Fruit fly (Drosophila melanogaster) whole organism, embryonic: ENCODE data around the gene CG7227.

ENCODE experiments used
- Asciz ChIP-seq: fragments of 200-800 bp; sonication (Bioruptor generic); optimal IDR thresholded peaks from 2 replicates; lab custom pipeline; 2017; ENCODE audit warnings: missing biosample characterization, mild to moderate bottlenecking, missing genetic modification characterization, missing genetic modification reagents
- Bteb2 ChIP-seq: fragments of 200-800 bp; sonication (Bioruptor generic); optimal IDR thresholded peaks from 2 replicates; lab custom pipeline; 2016; ENCODE audit warnings: missing biosample characterization, missing genetic modification characterization
- CG10147 ChIP-seq: fragments of 200-800 bp; sonication (Bioruptor generic); optimal IDR thresholded peaks from 2 replicates; lab custom pipeline; 2019; ENCODE audit warnings: missing biosample characterization, mild to moderate bottlenecking, missing genetic modification characterization, moderate library complexity
- CG10366 ChIP-seq: fragments of 200-800 bp; sonication (Bioruptor generic); IDR thresholded peaks from 2 replicates; pipeline ENCODE4 v1.3.6; 2022; ENCODE audit warnings: missing biosample characterization, missing genetic modification characterization
- CG10565 ChIP-seq: fragments of 200-800 bp; sonication (Bioruptor generic); optimal IDR thresholded peaks from 3 replicates; lab custom pipeline; 2016; ENCODE audit warnings: missing biosample characterization, mild to moderate bottlenecking, missing genetic modification characterization
- CG11696 ChIP-seq: fragments of 200-800 bp; sonication (Bioruptor generic); IDR thresholded peaks from 2 replicates; pipeline ENCODE4 v1.3.6; 2022; ENCODE audit warnings: missing biosample characterization, missing genetic modification characterization
- CG12071 ChIP-seq: fragments of 200-800 bp; sonication (Bioruptor generic); optimal IDR thresholded peaks from 3 replicates; lab custom pipeline; 2018; ENCODE audit warnings: missing biosample characterization, mild to moderate bottlenecking, missing genetic modification characterization
- CG12299 ChIP-seq: fragments of 200-800 bp; sonication (Bioruptor generic); optimal IDR thresholded peaks from 2 replicates; lab custom pipeline; 2018; ENCODE audit warnings: missing biosample characterization, mild to moderate bottlenecking, missing genetic modification characterization
- CG13775 ChIP-seq: fragments of 200-800 bp; sonication (Bioruptor generic); optimal IDR thresholded peaks from 3 replicates; lab custom pipeline; 2017; ENCODE audit warnings: missing biosample characterization, mild to moderate bottlenecking, missing genetic modification characterization
- CG18619 ChIP-seq: fragments of 200-800 bp; sonication (Bioruptor generic); optimal IDR thresholded peaks from 3 replicates; lab custom pipeline; 2017; ENCODE audit warnings: missing biosample characterization, mild to moderate bottlenecking, missing genetic modification characterization
- CG2712 ChIP-seq: fragments of 200-800 bp; optimal IDR thresholded peaks from 3 replicates; lab custom pipeline; 2019; ENCODE audit warnings: missing biosample characterization, mild to moderate bottlenecking, missing genetic modification characterization, moderate library complexity
- CG2889 ChIP-seq: fragments of 200-800 bp; sonication (Bioruptor generic); IDR thresholded peaks from 3 replicates; pipeline ENCODE4 v1.3.6; 2022; ENCODE audit warnings: missing biosample characterization, missing genetic modification characterization
- CG30020 ChIP-seq: fragments of 200-800 bp; optimal IDR thresholded peaks from 2 replicates; lab custom pipeline; 2019; ENCODE audit warnings: missing biosample characterization, mild to moderate bottlenecking, missing genetic modification characterization, moderate library complexity
- CG33213 ChIP-seq: fragments of 200-800 bp; sonication (Bioruptor generic); optimal IDR thresholded peaks from 3 replicates; lab custom pipeline; 2016; ENCODE audit warnings: missing biosample characterization, missing genetic modification characterization
- CG3407 ChIP-seq: fragments of 200-800 bp; sonication (Bioruptor generic); optimal IDR thresholded peaks from 2 replicates; lab custom pipeline; 2018; ENCODE audit warnings: missing biosample characterization, mild to moderate bottlenecking, missing genetic modification characterization
- CG4617 ChIP-seq: fragments of 200-800 bp; sonication (Bioruptor generic); optimal IDR thresholded peaks from 3 replicates; lab custom pipeline; 2016; ENCODE audit warnings: missing biosample characterization, missing genetic modification characterization, borderline replicate concordance
- CG6654 ChIP-seq: fragments of 200-800 bp; sonication (Bioruptor generic); optimal IDR thresholded peaks from 2 replicates; lab custom pipeline; 2017; ENCODE audit warnings: missing biosample characterization, mild to moderate bottlenecking, missing genetic modification characterization
- CG6791 ChIP-seq: fragments of 200-800 bp; sonication (Bioruptor generic); IDR thresholded peaks from 3 replicates; pipeline ENCODE4 v1.3.6; 2022; ENCODE audit warnings: missing biosample characterization, missing genetic modification characterization; ENCODE audit not compliant: partially characterized antibody
- CG7839 ChIP-seq: fragments of 200-800 bp; sonication (Bioruptor generic); optimal IDR thresholded peaks from 3 replicates; lab custom pipeline; 2018; ENCODE audit warnings: missing biosample characterization, mild to moderate bottlenecking, missing genetic modification characterization, moderate library complexity
- CG9609 ChIP-seq: fragments of 200-800 bp; sonication (Bioruptor generic); optimal IDR thresholded peaks from 3 replicates; lab custom pipeline; 2016; ENCODE audit warnings: missing biosample characterization, missing genetic modification characterization
- CkIIα-i1 ChIP-seq: fragments of 200-800 bp; sonication (Bioruptor generic); IDR thresholded peaks from 2 replicates; pipeline ENCODE4 v1.3.6; 2022; ENCODE audit warnings: missing biosample characterization, missing genetic modification characterization
- D ChIP-seq, 2 experiments: fragments of 200-800 bp in 1 of 2; fragments of >200 bp in 1 of 2; sonication (Bioruptor generic) in 1 of 2; optimal IDR thresholded peaks; 2 replicates in 1 of 2; 3 replicates in 1 of 2; lab custom pipeline; 2017; ENCODE audit warnings: mild to moderate bottlenecking in 1 of 2, missing biosample characterization in 1 of 2, missing genetic modification characterization in 1 of 2, missing genetic modification reagents in 1 of 2
- E2f1 ChIP-seq: fragments of 200-800 bp; sonication (Bioruptor generic); IDR thresholded peaks from 2 replicates; pipeline ENCODE4 v1.3.6; 2022; ENCODE audit warnings: missing biosample characterization, missing genetic modification characterization
- Fer1 ChIP-seq: fragments of 200-800 bp; sonication (Bioruptor generic); optimal IDR thresholded peaks from 2 replicates; lab custom pipeline; 2017; ENCODE audit warnings: missing biosample characterization, mild to moderate bottlenecking, missing genetic modification characterization
- Hr39 ChIP-seq: fragments of >200 bp; optimal IDR thresholded peaks from 2 replicates; lab custom pipeline; 2017
- Kr ChIP-seq: fragments of 200-800 bp; sonication (Bioruptor generic); optimal IDR thresholded peaks from 2 replicates; lab custom pipeline; 2017; ENCODE audit warnings: missing biosample characterization, mild to moderate bottlenecking, missing genetic modification characterization
- Lpt ChIP-seq: fragments of >200 bp; optimal IDR thresholded peaks from 2 replicates; lab custom pipeline; 2018; ENCODE audit warnings: missing biosample characterization, missing genetic modification characterization
- Mrtf ChIP-seq: fragments of 200-800 bp; sonication (Bioruptor generic); IDR thresholded peaks from 3 replicates; pipeline ENCODE4 v1.3.6; 2022; ENCODE audit warnings: missing biosample characterization, missing genetic modification characterization
- Poxn ChIP-seq: fragments of 200-800 bp; sonication (Bioruptor generic); IDR thresholded peaks from 2 replicates; pipeline ENCODE4 v1.3.6; 2022; ENCODE audit warnings: missing biosample characterization, missing genetic modification characterization
- abd-A ChIP-seq: fragments of 200-800 bp; sonication (Bioruptor generic); optimal IDR thresholded peaks from 3 replicates; lab custom pipeline; 2019; ENCODE audit warnings: missing biosample characterization, mild to moderate bottlenecking, missing genetic modification characterization, moderate library complexity
- al ChIP-seq: fragments of 200-800 bp; sonication (Bioruptor generic); IDR thresholded peaks from 2 replicates; pipeline ENCODE4 v1.3.6; 2022; ENCODE audit warnings: missing biosample characterization, missing genetic modification characterization
- amos ChIP-seq: fragments of 200-800 bp; sonication (Bioruptor generic); IDR thresholded peaks from 2 replicates; pipeline ENCODE4 v1.3.6; 2022; ENCODE audit warnings: missing biosample characterization, missing genetic modification characterization; ENCODE audit not compliant: partially characterized antibody
- bigmax ChIP-seq: fragments of 200-800 bp; sonication (Bioruptor generic); optimal IDR thresholded peaks from 2 replicates; lab custom pipeline; 2018; ENCODE audit warnings: missing biosample characterization, mild to moderate bottlenecking, missing genetic modification characterization
- cad ChIP-seq: fragments of >200 bp; optimal IDR thresholded peaks from 2 replicates; lab custom pipeline; 2017; ENCODE audit warnings: missing biosample characterization, missing genetic modification characterization
- cg ChIP-seq: fragments of 200-800 bp; sonication (Bioruptor generic); optimal IDR thresholded peaks from 3 replicates; lab custom pipeline; 2019; ENCODE audit warnings: missing biosample characterization, mild to moderate bottlenecking, missing genetic modification characterization, moderate library complexity
- danr ChIP-seq: fragments of 200-800 bp; sonication (Bioruptor generic); IDR thresholded peaks from 2 replicates; pipeline ENCODE4 v1.3.6; 2022; ENCODE audit warnings: missing biosample characterization, missing genetic modification characterization
- fd102C ChIP-seq: fragments of 200-800 bp; sonication (Bioruptor generic); optimal IDR thresholded peaks from 2 replicates; lab custom pipeline; 2018; ENCODE audit warnings: missing biosample characterization, mild to moderate bottlenecking, missing genetic modification characterization, moderate library complexity
- her ChIP-seq: fragments of 200-800 bp; sonication (Bioruptor generic); optimal IDR thresholded peaks from 2 replicates; lab custom pipeline; 2016; ENCODE audit warnings: missing biosample characterization, missing genetic modification characterization
- hth ChIP-seq: fragments of >200 bp; optimal IDR thresholded peaks from 2 replicates; lab custom pipeline; 2017; ENCODE audit warnings: inconsistent platforms
- kah ChIP-seq: fragments of 200-800 bp; sonication (Bioruptor generic); optimal IDR thresholded peaks from 2 replicates; lab custom pipeline; 2018; ENCODE audit warnings: missing biosample characterization, mild to moderate bottlenecking, missing genetic modification characterization
- knrl ChIP-seq: fragments of 200-800 bp; sonication (Bioruptor generic); IDR thresholded peaks from 3 replicates; pipeline ENCODE4 v1.3.6; 2022; ENCODE audit warnings: missing biosample characterization, missing genetic modification characterization; ENCODE audit not compliant: partially characterized antibody
- phol ChIP-seq: fragments of 200-800 bp; sonication (Bioruptor generic); optimal IDR thresholded peaks from 3 replicates; lab custom pipeline; 2018; ENCODE audit warnings: missing biosample characterization, mild to moderate bottlenecking, missing genetic modification characterization, moderate library complexity
- scrt ChIP-seq: fragments of 200-800 bp; sonication (Bioruptor generic); optimal IDR thresholded peaks from 2 replicates; lab custom pipeline; 2018; ENCODE audit warnings: missing biosample characterization, mild to moderate bottlenecking, missing genetic modification characterization, moderate library complexity
- sens-2 ChIP-seq: fragments of 200-800 bp; sonication (Bioruptor generic); IDR thresholded peaks from 2 replicates; pipeline ENCODE4 v1.3.6; 2022; ENCODE audit warnings: missing biosample characterization, missing genetic modification characterization
- stwl ChIP-seq: fragments of 200-800 bp; sonication (Bioruptor generic); optimal IDR thresholded peaks from 3 replicates; lab custom pipeline; 2018; ENCODE audit warnings: missing biosample characterization, mild to moderate bottlenecking, missing genetic modification characterization, moderate library complexity
- tio ChIP-seq: fragments of 200-800 bp; sonication (Bioruptor generic); optimal IDR thresholded peaks from 2 replicates; lab custom pipeline; 2017; ENCODE audit warnings: missing biosample characterization, missing genetic modification characterization, inconsistent platforms
- ttk ChIP-seq: fragments of 200-800 bp; sonication (Bioruptor generic); IDR thresholded peaks from 2 replicates; pipeline ENCODE4 v2.1.2; 2022; ENCODE audit warnings: missing biosample characterization, missing genetic modification characterization
- twi ChIP-seq: fragments of 200-800 bp; optimal IDR thresholded peaks from 2 replicates; lab custom pipeline; 2019; ENCODE audit warnings: missing biosample characterization, mild to moderate bottlenecking, missing genetic modification characterization, moderate library complexity
- usp ChIP-seq: fragments of >200 bp; optimal IDR thresholded peaks from 2 replicates; lab custom pipeline; 2017; ENCODE audit warnings: missing biosample characterization, missing genetic modification characterization
- vfl ChIP-seq: fragments of 200-800 bp; sonication (Bioruptor generic); optimal IDR thresholded peaks from 2 replicates; lab custom pipeline; 2016; ENCODE audit warnings: missing biosample characterization, missing genetic modification characterization
- vnd ChIP-seq: fragments of 200-800 bp; sonication (Bioruptor generic); IDR thresholded peaks from 3 replicates; pipeline ENCODE4 v1.3.6; 2022; ENCODE audit warnings: missing biosample characterization, missing genetic modification characterization; ENCODE audit not compliant: partially characterized antibody

CG7227 gene

DNA sequence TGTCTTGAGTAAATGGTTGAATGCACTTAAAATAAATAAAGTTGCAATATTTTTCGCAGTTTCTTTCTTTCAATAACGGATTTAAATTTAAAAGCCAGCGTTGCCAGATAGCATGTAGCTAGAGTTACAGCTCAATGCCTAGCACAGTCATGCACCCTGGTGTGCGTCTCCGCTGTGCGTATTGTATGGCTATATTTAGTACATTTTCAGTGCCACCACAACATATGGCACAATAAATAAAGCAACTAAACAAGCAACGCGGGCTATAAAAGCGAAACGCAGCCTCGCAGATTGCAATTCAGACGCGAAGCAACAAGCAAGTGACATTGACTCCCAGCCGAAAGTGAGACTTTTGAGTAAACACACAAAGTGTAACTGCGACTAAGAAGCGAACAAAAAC lies 704 bp upstream of the CG7227 start, which contains the start of gene Sirup (continued):
- TF ChIP-seq CG6791 (GFP tag; lab: Robert Waterston, UW) = peak; percentile 63; the same call in 2 of the 3 replicates
- peak; percentile 83 for TF ChIP-seq twi (tag; lab: Kevin White, UChicago)
- TF ChIP-seq fd102C = no peak
- peak; percentile 77 for TF ChIP-seq abd-A
- TF ChIP-seq ttk = no peak
- no peak for TF ChIP-seq CG13775 (GFP tag; lab: Kevin White, UChicago)
- no peak for TF ChIP-seq Lpt (GFP tag; lab: Kevin White, UChicago)
- no peak for TF ChIP-seq hth
- no peak for TF ChIP-seq sens-2 (GFP tag; lab: Robert Waterston, UW)
- no peak for TF ChIP-seq CG3407
- no peak for TF ChIP-seq CG2889 (GFP tag; lab: Robert Waterston, UW)
- TF ChIP-seq cg = no peak
- no peak for TF ChIP-seq scrt (GFP tag; lab: Kevin White, UChicago)
- no peak for TF ChIP-seq danr (GFP tag; lab: Robert Waterston, UW)
- TF ChIP-seq vnd (GFP tag; lab: Robert Waterston, UW) = no peak
- TF ChIP-seq Poxn (GFP tag; lab: Robert Waterston, UW) = no peak
- peak; percentile 0 for TF ChIP-seq CG30020
- TF ChIP-seq vfl (GFP tag; lab: Kevin White, UChicago) = no peak
- no peak for TF ChIP-seq usp
- TF ChIP-seq CG33213 (GFP tag; lab: Kevin White, UChicago) = peak; percentile 62
- TF ChIP-seq CG10366 (GFP tag; lab: Robert Waterston, UW) = no peak
- TF ChIP-seq Mrtf (GFP tag; lab: Robert Waterston, UW) = no peak
- no peak for TF ChIP-seq al
- no peak for TF ChIP-seq CkIIα-i1 (GFP tag; lab: Robert Waterston, UW)
- TF ChIP-seq Bteb2 = no peak
- TF ChIP-seq CG12299 (tag; lab: Kevin White, UChicago) = no peak
- peak; percentile 47; the same call in 1 of the 3 replicates for TF ChIP-seq knrl (GFP tag; lab: Robert Waterston, UW)
- TF ChIP-seq CG7839 (tag; lab: Kevin White, UChicago) = no peak
- no peak for TF ChIP-seq CG10147 (GFP tag; lab: Kevin White, UChicago)
- TF ChIP-seq Fer1 (GFP tag; lab: Kevin White, UChicago) = peak; percentile 9
- no peak for TF ChIP-seq Asciz (GFP tag; lab: Kevin White, UChicago)
- TF ChIP-seq Hr39 (lab: Kevin White, UChicago) = no peak
- no peak for TF ChIP-seq kah (GFP tag; lab: Kevin White, UChicago)
- TF ChIP-seq phol (tag; lab: Kevin White, UChicago) = peak; percentile 49
- TF ChIP-seq CG12071 (GFP tag; lab: Kevin White, UChicago) = no peak
- TF ChIP-seq CG11696 (GFP tag; lab: Robert Waterston, UW) = no peak
- no peak for TF ChIP-seq D (optimal IDR thresholded peaks at IDR 0.05; lab: Kevin White, UChicago)
- no peak for TF ChIP-seq D (GFP tag; optimal IDR thresholded peaks at IDR 0.05; lab: Kevin White, UChicago)
- TF ChIP-seq Kr (GFP tag; lab: Kevin White, UChicago) = no peak
- TF ChIP-seq bigmax (GFP tag; lab: Kevin White, UChicago) = no peak
- TF ChIP-seq CG9609 (GFP tag; lab: Kevin White, UChicago) = no peak
- TF ChIP-seq cad (GFP tag; lab: Kevin White, UChicago) = peak; percentile 21
- TF ChIP-seq CG10565 = no peak
- TF ChIP-seq CG2712 (tag; lab: Kevin White, UChicago) = peak; percentile 31
- TF ChIP-seq CG4617 (GFP tag; lab: Kevin White, UChicago) = peak; percentile 3
- TF ChIP-seq CG6654 (GFP tag; lab: Kevin White, UChicago) = no peak
- TF ChIP-seq her (GFP tag; lab: Kevin White, UChicago) = no peak
- peak; percentile 29; the same call in 1 of the 2 replicates for TF ChIP-seq E2f1 (GFP tag; lab: Robert Waterston, UW)
- TF ChIP-seq amos = peak; percentile 62; the same call in 1 of the 2 replicates
- peak; percentile 63 for TF ChIP-seq stwl (tag; lab: Kevin White, UChicago)
- no peak for TF ChIP-seq tio
- no peak for TF ChIP-seq CG18619 (GFP tag; lab: Kevin White, UChicago)
